Worm (Caenorhabditis elegans) whole organism, late embryonic: ENCODE results near the gene mls-1.

ENCODE experiments used
- C38D4.7 ChIP-seq: fragments of 200-800 bp; sonication (Bioruptor generic); optimal IDR thresholded peaks from 2 replicates; lab custom pipeline; 2018; ENCODE audit warnings: mild to moderate bottlenecking, missing genetic modification characterization, moderate library complexity, missing compliant biosample characterization
- K02D7.2 ChIP-seq: sonication (generic microtip); optimal IDR thresholded peaks from 2 replicates; lab custom pipeline; 2017; ENCODE audit warnings: mild to moderate bottlenecking, missing genetic modification characterization, missing compliant biosample characterization
- T23F11.4 ChIP-seq: fragments of 200-800 bp; sonication (Bioruptor generic); optimal IDR thresholded peaks from 2 replicates; lab custom pipeline; 2018; ENCODE audit warnings: mild to moderate bottlenecking, missing genetic modification characterization, missing compliant biosample characterization
- Y22D7AL.16 ChIP-seq: sonication (generic microtip); optimal IDR thresholded peaks from 2 replicates; lab custom pipeline; 2016; ENCODE audit warnings: missing genetic modification characterization, missing compliant biosample characterization
- ahr-1 ChIP-seq: sonication (generic microtip); optimal IDR thresholded peaks from 2 replicates; lab custom pipeline; 2016; ENCODE audit warnings: missing genetic modification characterization, missing compliant biosample characterization
- ceh-2 ChIP-seq: sonication (generic microtip); optimal IDR thresholded peaks from 2 replicates; lab custom pipeline; 2016; ENCODE audit warnings: missing genotype, missing genetic modification characterization, missing compliant biosample characterization
- ceh-31 ChIP-seq: sonication (generic microtip); optimal IDR thresholded peaks from 2 replicates; lab custom pipeline; 2016; ENCODE audit warnings: missing genetic modification characterization, missing compliant biosample characterization
- ceh-9 ChIP-seq: sonication (generic microtip); optimal IDR thresholded peaks from 2 replicates; lab custom pipeline; 2016; ENCODE audit warnings: mild to moderate bottlenecking, missing genetic modification characterization, inconsistent platforms, missing compliant biosample characterization
- elt-4 ChIP-seq: sonication (generic microtip); optimal IDR thresholded peaks from 2 replicates; lab custom pipeline; 2016; ENCODE audit warnings: missing genetic modification characterization, missing compliant biosample characterization
- ets-4 ChIP-seq: sonication (generic microtip); optimal IDR thresholded peaks from 2 replicates; lab custom pipeline; 2016; ENCODE audit warnings: missing genetic modification characterization, missing compliant biosample characterization
- fax-1 ChIP-seq: sonication (generic microtip); optimal IDR thresholded peaks from 2 replicates; lab custom pipeline; 2016; ENCODE audit warnings: missing genotype, missing genetic modification characterization, missing compliant biosample characterization
- fkh-10 ChIP-seq: fragments of 150-350 bp; optimal IDR thresholded peaks from 2 replicates; lab custom pipeline; 2014; ENCODE audit warnings: missing biosample characterization, missing genetic modification reagents, missing genetic modification characterization
- hlh-13 ChIP-seq: fragments of 200-800 bp; sonication (Bioruptor generic); optimal IDR thresholded peaks from 2 replicates; lab custom pipeline; 2018; ENCODE audit warnings: mild to moderate bottlenecking, missing genetic modification characterization, missing compliant biosample characterization
- hlh-30 ChIP-seq: sonication (generic microtip); optimal IDR thresholded peaks from 2 replicates; lab custom pipeline; 2017; ENCODE audit warnings: antibody characterized with exemption, missing genetic modification characterization, missing compliant biosample characterization; ENCODE audit not compliant: insufficient read depth
- hlh-6 ChIP-seq: sonication (generic microtip); optimal IDR thresholded peaks from 2 replicates; lab custom pipeline; 2016; ENCODE audit warnings: missing genotype, missing genetic modification characterization, missing compliant biosample characterization
- hlh-8 ChIP-seq: sonication (generic microtip); optimal IDR thresholded peaks from 2 replicates; lab custom pipeline; 2016; ENCODE audit warnings: missing genotype, missing genetic modification characterization, missing compliant biosample characterization
- mec-3 ChIP-seq: sonication (generic microtip); optimal IDR thresholded peaks from 2 replicates; lab custom pipeline; 2016; ENCODE audit warnings: borderline replicate concordance, missing genetic modification characterization, missing compliant biosample characterization
- nhr-11 ChIP-seq: fragments of 150-350 bp; optimal IDR thresholded peaks from 2 replicates; lab custom pipeline; 2014; ENCODE audit warnings: missing biosample characterization, missing genetic modification characterization
- nhr-232 ChIP-seq: sonication (generic microtip); optimal IDR thresholded peaks from 2 replicates; lab custom pipeline; 2016; ENCODE audit warnings: missing genetic modification characterization, missing compliant biosample characterization
- pat-9 ChIP-seq: fragments of 200-800 bp; sonication (Bioruptor generic); optimal IDR thresholded peaks from 2 replicates; lab custom pipeline; 2018; ENCODE audit warnings: mild to moderate bottlenecking, missing genetic modification characterization, moderate library complexity, missing compliant biosample characterization
- pha-2 ChIP-seq: sonication (generic microtip); optimal IDR thresholded peaks from 2 replicates; lab custom pipeline; 2017; ENCODE audit warnings: mild to moderate bottlenecking, missing genetic modification characterization, missing compliant biosample characterization
- pha-4 ChIP-seq: fragments of 150-350 bp; optimal IDR thresholded peaks from 2 replicates; lab custom pipeline; 2018; ENCODE audit warnings: missing biosample characterization, missing genetic modification reagents, missing genetic modification characterization
- pqm-1 ChIP-seq: sonication (generic microtip); optimal IDR thresholded peaks from 2 replicates; lab custom pipeline; 2016; ENCODE audit warnings: missing genetic modification characterization, missing compliant biosample characterization
- pros-1 ChIP-seq: fragments of 150-350 bp; optimal IDR thresholded peaks from 2 replicates; lab custom pipeline; 2014; ENCODE audit warnings: missing biosample characterization, missing genetic modification reagents, missing genetic modification characterization
- ref-2 ChIP-seq: sonication (generic microtip); optimal IDR thresholded peaks from 2 replicates; lab custom pipeline; 2016; ENCODE audit warnings: missing genetic modification characterization, missing compliant biosample characterization
- sdc-2 ChIP-seq: sonication (generic microtip); optimal IDR thresholded peaks from 2 replicates; lab custom pipeline; 2016; ENCODE audit warnings: missing genotype, missing genetic modification characterization, missing compliant biosample characterization
- sox-2 ChIP-seq: fragments of 200-800 bp; sonication (Bioruptor generic); IDR thresholded peaks from 2 replicates; pipeline ENCODE4 v1.3.6; 2022; ENCODE audit warnings: missing genetic modification reagents, missing genetic modification characterization, missing compliant biosample characterization
- syd-9 ChIP-seq: sonication (generic microtip); optimal IDR thresholded peaks from 2 replicates; lab custom pipeline; 2016; ENCODE audit warnings: mild to moderate bottlenecking, missing genetic modification characterization, moderate library complexity, missing compliant biosample characterization
- tbx-7 ChIP-seq: sonication (generic microtip); optimal IDR thresholded peaks from 2 replicates; lab custom pipeline; 2016; ENCODE audit warnings: missing genotype, missing genetic modification characterization, missing compliant biosample characterization
- unc-55 ChIP-seq: sonication (generic microtip); optimal IDR thresholded peaks from 2 replicates; lab custom pipeline; 2017; ENCODE audit warnings: missing biosample characterization, missing genetic modification reagents, missing genetic modification characterization
- unc-86 ChIP-seq: sonication (generic microtip); optimal IDR thresholded peaks from 2 replicates; lab custom pipeline; 2016; ENCODE audit warnings: missing genetic modification characterization, missing compliant biosample characterization
- ztf-16 ChIP-seq: sonication (generic microtip); optimal IDR thresholded peaks from 2 replicates; lab custom pipeline; 2017; ENCODE audit warnings: missing genetic modification characterization, missing compliant biosample characterization

mls-1 gene

DNA sequence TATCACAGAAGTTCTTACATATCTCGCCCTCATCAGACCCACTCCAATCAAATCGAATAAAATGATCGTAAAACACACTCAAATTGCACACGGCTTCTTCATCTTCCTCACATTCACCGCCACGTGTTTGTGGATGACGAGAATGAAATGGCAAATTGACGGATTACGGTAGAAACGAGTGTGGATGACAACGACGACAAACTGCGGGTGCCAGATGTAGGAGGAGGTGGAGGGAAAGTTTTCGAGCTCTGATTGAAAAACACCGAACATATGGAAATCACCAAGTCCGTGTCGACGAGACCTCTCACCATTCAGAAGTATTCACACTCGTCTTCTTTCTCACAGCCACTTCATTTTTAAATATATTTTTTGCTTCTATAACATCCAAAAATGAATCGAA is at the start of gene mls-1:
TSS of gene mls-1 (plus strand) at position 324 of the 400 bp plus-strand sequence.
- TF ChIP-seq sox-2 (GFP tag; lab: Robert Waterston, UW), result no peak
- peak; percentile 52 for TF ChIP-seq hlh-8

DNA sequence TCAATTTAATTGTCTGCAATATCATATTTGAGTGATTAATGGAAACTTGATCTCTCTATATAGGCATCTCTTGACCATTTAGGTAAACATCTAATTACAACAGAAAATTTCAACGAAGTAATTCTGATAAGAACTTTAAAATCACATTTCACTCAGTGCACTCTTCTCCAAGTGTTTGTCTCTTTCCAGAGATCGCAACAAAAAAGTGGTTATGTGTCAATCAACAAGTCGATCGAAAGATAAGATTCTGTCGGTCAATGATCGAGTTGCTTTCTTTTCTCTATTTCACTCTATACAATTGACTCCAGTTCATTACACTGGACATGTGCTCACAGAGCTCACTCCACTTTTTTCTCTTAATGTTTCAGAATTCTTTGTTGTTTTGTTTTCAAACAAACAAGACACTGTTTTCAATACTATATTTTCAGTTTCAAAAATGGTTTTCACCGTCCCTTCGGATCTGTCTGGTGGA is 6.5 kb upstream of the mls-1 start, which contains the start of gene alh-12:
TSS of gene alh-12 (plus strand) at position 422 of the 472 bp plus-strand sequence.
- peak; percentile 25 for TF ChIP-seq unc-55
- TF ChIP-seq pat-9 (tag; lab: Kevin White, UChicago), result no peak
- no peak for TF ChIP-seq sox-2 (GFP tag; lab: Robert Waterston, UW)
- TF ChIP-seq, all 69 proteins: peak for 1

DNA sequence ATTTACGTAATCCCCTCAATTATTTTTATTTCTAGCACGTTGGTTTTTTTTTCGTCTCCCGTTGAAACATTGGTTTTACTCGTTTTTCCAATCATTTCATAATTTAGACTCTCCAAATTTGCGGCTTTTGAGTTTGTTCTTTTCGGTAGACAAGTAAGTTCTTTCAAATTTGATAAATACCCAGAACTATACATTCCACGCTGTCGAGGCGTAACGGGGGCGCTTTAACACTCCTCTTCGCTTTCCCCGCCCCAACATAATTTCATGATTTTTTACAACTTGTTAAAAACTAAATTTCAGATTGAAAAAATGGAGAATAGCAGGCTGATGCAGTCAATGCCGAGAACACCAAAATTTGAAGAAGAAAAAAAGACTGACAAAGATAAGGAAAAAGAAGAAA is 3.5 kb upstream of the mls-1 start, which contains the start of gene Y69F12A.1:
TSS of gene Y69F12A.1 (plus strand) at position 301 of the 400 bp plus-strand sequence.
- TF ChIP-seq hlh-8 (no peak), K02D7.2 (tag; lab: Kevin White, UChicago) (no peak), pqm-1 (no peak), tbx-7 (tag; lab: Kevin White, UChicago) (no peak), nhr-232 (no peak), pha-4 (tag; lab: Kevin White, UChicago) (no peak), ref-2 (tag; lab: Kevin White, UChicago) (no peak), ceh-31 (tag; lab: Kevin White, UChicago) (no peak), unc-86 (no peak)

DNA sequence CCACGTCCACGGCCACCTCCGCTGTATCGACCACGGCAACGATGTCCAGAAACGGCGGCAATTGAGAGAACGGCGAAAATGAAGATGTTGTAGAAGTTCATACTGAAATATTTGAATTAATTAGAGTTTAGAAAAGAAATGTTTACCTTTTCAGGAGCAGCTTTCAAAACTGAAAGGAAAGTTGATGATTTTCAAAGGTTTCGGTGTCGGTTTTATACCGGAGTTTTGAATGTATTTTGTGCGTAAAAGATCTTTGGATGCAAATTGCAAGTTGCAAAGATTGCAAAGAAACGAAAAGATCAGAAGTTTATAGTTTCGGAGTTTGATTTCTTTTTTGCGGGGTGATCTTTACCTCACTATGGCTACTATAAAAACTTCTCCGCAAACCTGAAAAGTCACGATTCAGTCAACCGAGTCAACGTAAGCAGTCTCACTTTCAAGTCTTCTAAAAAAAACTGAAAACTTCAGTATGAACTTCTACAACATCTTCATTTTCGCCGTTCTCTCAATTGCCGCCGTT is 1.2 kb upstream of the mls-1 start, which contains the start of the genes fipr-19 and fipr-18:
TSS of gene fipr-19 (minus strand) at position 101 of the 520 bp plus-strand sequence.
TSS of gene fipr-18 (plus strand) at position 470 of the 520 bp plus-strand sequence.
- no peak for TF ChIP-seq pha-2 (tag; lab: Kevin White, UChicago)
- TF ChIP-seq nhr-11, result no peak
- no peak for TF ChIP-seq ets-4 (tag; lab: Kevin White, UChicago)
- no peak for TF ChIP-seq mec-3
- TF ChIP-seq Y22D7AL.16 (tag; lab: Kevin White, UChicago), result no peak
- no peak for TF ChIP-seq ztf-16 (tag; lab: Kevin White, UChicago)
- TF ChIP-seq fax-1, result no peak
- no peak for TF ChIP-seq T23F11.4 (GFP tag; lab: Kevin White, UChicago)
- no peak for TF ChIP-seq pros-1 (tag; lab: Kevin White, UChicago)
- TF ChIP-seq elt-4 (tag; lab: Kevin White, UChicago), result no peak
- TF ChIP-seq, all 69 proteins: peak for 0

DNA sequence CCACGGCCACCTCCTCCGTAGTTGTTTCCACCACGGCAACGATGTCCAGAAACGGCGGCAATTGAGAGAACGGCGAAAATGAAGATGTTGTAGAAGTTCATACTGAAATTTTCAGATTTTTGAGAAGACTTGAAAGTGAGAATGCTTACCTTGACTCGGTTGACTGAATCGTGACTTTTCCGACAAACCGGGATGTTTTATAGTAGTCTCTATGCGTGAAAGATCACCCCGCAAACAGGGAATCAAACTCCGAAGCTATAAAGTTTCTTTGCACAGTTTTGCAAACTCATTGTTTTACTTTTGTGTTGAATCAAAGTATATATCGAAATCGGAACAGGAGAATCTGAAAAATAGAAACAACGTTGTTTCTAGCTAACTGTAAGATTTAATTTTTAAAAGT is 2.2 kb downstream of the mls-1 start, which contains the start of gene fipr-20:
TSS of gene fipr-20 (minus strand) at position 101 of the 400 bp plus-strand sequence.
- no peak for TF ChIP-seq ceh-31 (tag; lab: Kevin White, UChicago)
- no peak for TF ChIP-seq syd-9
- no peak for TF ChIP-seq C38D4.7 (GFP tag; lab: Kevin White, UChicago)
- TF ChIP-seq ahr-1 (tag; lab: Kevin White, UChicago), result no peak
- no peak for TF ChIP-seq ceh-2 (tag; lab: Kevin White, UChicago)
- no peak for TF ChIP-seq hlh-13
- no peak for TF ChIP-seq hlh-30 (tag; lab: Kevin White, UChicago)
- no peak for TF ChIP-seq hlh-6
- TF ChIP-seq fkh-10 (GFP tag; lab: Kevin White, UChicago), result no peak
- TF ChIP-seq sdc-2 (tag; lab: Kevin White, UChicago), result no peak
- no peak for TF ChIP-seq ceh-9 (tag; lab: Kevin White, UChicago)
- TF ChIP-seq Y22D7AL.16 (tag; lab: Kevin White, UChicago), result no peak
- TF ChIP-seq pha-4 (tag; lab: Kevin White, UChicago), result no peak
